Fruit fly (Drosophila melanogaster) whole organism, embryonic: ENCODE results near the gene cass.
A peak's percentile ranks its signal among the peaks of the same experiment; 100 is the strongest.

Experiments used
- Aef1 ChIP-seq: fragments of 200-800 bp; sonication (Bioruptor generic); IDR thresholded peaks from 3 replicates; pipeline ENCODE4 v1.3.6; 2022; ENCODE audit warnings: missing biosample characterization, missing genetic modification characterization
- Atf3 ChIP-seq: fragments of 200-800 bp; sonication (Bioruptor generic); optimal IDR thresholded peaks from 3 replicates; lab custom pipeline; 2016; ENCODE audit warnings: missing biosample characterization, missing genetic modification characterization
- B-H2 ChIP-seq: fragments of 200-800 bp; sonication (Bioruptor generic); optimal IDR thresholded peaks from 2 replicates; lab custom pipeline; 2018; ENCODE audit warnings: missing biosample characterization, mild to moderate bottlenecking, missing genetic modification characterization
- BEAF-32 ChIP-seq: fragments of 200-800 bp; sonication (Bioruptor generic); optimal IDR thresholded peaks from 3 replicates; lab custom pipeline; 2017; ENCODE audit warnings: missing biosample characterization, missing genetic modification characterization, mild to moderate bottlenecking, moderate library complexity, missing genetic modification reagents
- Bdp1 ChIP-seq: fragments of 200-800 bp; sonication (Bioruptor generic); optimal IDR thresholded peaks from 3 replicates; lab custom pipeline; 2016; ENCODE audit warnings: missing biosample characterization, missing genetic modification characterization
- Bteb2 ChIP-seq: fragments of 200-800 bp; sonication (Bioruptor generic); optimal IDR thresholded peaks from 2 replicates; lab custom pipeline; 2016; ENCODE audit warnings: missing biosample characterization, missing genetic modification characterization
- CG10366 ChIP-seq: fragments of 200-800 bp; sonication (Bioruptor generic); IDR thresholded peaks from 2 replicates; pipeline ENCODE4 v1.3.6; 2022; ENCODE audit warnings: missing biosample characterization, missing genetic modification characterization
- CG10462 ChIP-seq: fragments of 200-800 bp; sonication (Bioruptor generic); optimal IDR thresholded peaks from 2 replicates; lab custom pipeline; 2016; ENCODE audit warnings: missing biosample characterization, missing genetic modification characterization
- CG10565 ChIP-seq: fragments of 200-800 bp; sonication (Bioruptor generic); optimal IDR thresholded peaks from 3 replicates; lab custom pipeline; 2016; ENCODE audit warnings: missing biosample characterization, mild to moderate bottlenecking, missing genetic modification characterization
- CG11723 ChIP-seq: fragments of 200-800 bp; sonication (Bioruptor generic); optimal IDR thresholded peaks from 2 replicates; lab custom pipeline; 2017; ENCODE audit warnings: missing biosample characterization, mild to moderate bottlenecking, missing genetic modification characterization
- CG12104 ChIP-seq: fragments of 200-800 bp; sonication (Bioruptor generic); optimal IDR thresholded peaks from 3 replicates; lab custom pipeline; 2016; ENCODE audit warnings: missing biosample characterization, missing genetic modification characterization
- CG13424 ChIP-seq: fragments of 200-800 bp; sonication (Bioruptor generic); optimal IDR thresholded peaks from 2 replicates; lab custom pipeline; 2019; ENCODE audit warnings: missing biosample characterization, mild to moderate bottlenecking, missing genetic modification characterization, moderate library complexity
- CG14710 ChIP-seq: fragments of 200-800 bp; sonication (Bioruptor generic); optimal IDR thresholded peaks from 3 replicates; lab custom pipeline; 2019; ENCODE audit warnings: missing biosample characterization, mild to moderate bottlenecking, missing genetic modification characterization, moderate library complexity
- CG15601 ChIP-seq: fragments of 200-800 bp; sonication (Bioruptor generic); optimal IDR thresholded peaks from 3 replicates; lab custom pipeline; 2019; ENCODE audit warnings: missing biosample characterization, mild to moderate bottlenecking, missing genetic modification characterization, moderate library complexity
- CG17912 ChIP-seq: fragments of 200-800 bp; sonication (Bioruptor generic); optimal IDR thresholded peaks from 2 replicates; lab custom pipeline; 2018; ENCODE audit warnings: missing biosample characterization, mild to moderate bottlenecking, missing genetic modification characterization
- CG31365 ChIP-seq: fragments of 200-800 bp; sonication (Bioruptor generic); optimal IDR thresholded peaks from 2 replicates; lab custom pipeline; 2018; ENCODE audit warnings: missing biosample characterization, mild to moderate bottlenecking, missing genetic modification characterization
- CG3163 ChIP-seq: fragments of 200-800 bp; sonication (Bioruptor generic); optimal IDR thresholded peaks from 3 replicates; lab custom pipeline; 2016; ENCODE audit warnings: missing biosample characterization, missing genetic modification characterization
- CG4617 ChIP-seq: fragments of 200-800 bp; sonication (Bioruptor generic); optimal IDR thresholded peaks from 3 replicates; lab custom pipeline; 2016; ENCODE audit warnings: missing biosample characterization, missing genetic modification characterization, borderline replicate concordance
- CG4730 ChIP-seq: fragments of 200-800 bp; sonication (Bioruptor generic); IDR thresholded peaks from 2 replicates; pipeline ENCODE4 v1.3.6; 2022; ENCODE audit warnings: missing biosample characterization, missing genetic modification characterization
- CG5953 ChIP-seq: fragments of 200-800 bp; sonication (Bioruptor generic); IDR thresholded peaks from 2 replicates; pipeline ENCODE4 v1.3.6; 2022; ENCODE audit warnings: missing biosample characterization, missing genetic modification characterization
- CG6254 ChIP-seq: fragments of 200-800 bp; sonication (Bioruptor generic); optimal IDR thresholded peaks from 3 replicates; lab custom pipeline; 2017; ENCODE audit warnings: mild to moderate bottlenecking, missing biosample characterization, missing genetic modification reagents, missing genetic modification characterization
- CG6689 ChIP-seq: fragments of 200-800 bp; sonication (Bioruptor generic); IDR thresholded peaks from 2 replicates; pipeline ENCODE4 v1.3.6; 2022; ENCODE audit warnings: missing biosample characterization, missing genetic modification characterization
- CG7271 ChIP-seq: fragments of 200-800 bp; sonication (Bioruptor generic); optimal IDR thresholded peaks from 2 replicates; lab custom pipeline; 2018; ENCODE audit warnings: missing biosample characterization, mild to moderate bottlenecking, missing genetic modification characterization, moderate library complexity
- CG7372 ChIP-seq: fragments of 200-800 bp; sonication (Bioruptor generic); IDR thresholded peaks from 2 replicates; pipeline ENCODE4 v1.3.6; 2022; ENCODE audit warnings: missing biosample characterization, missing genetic modification characterization
- CG8924 ChIP-seq: fragments of 200-800 bp; optimal IDR thresholded peaks from 3 replicates; lab custom pipeline; 2019; ENCODE audit warnings: missing biosample characterization, mild to moderate bottlenecking, missing genetic modification characterization, moderate library complexity
- CG8944 ChIP-seq: fragments of 200-800 bp; sonication (Bioruptor generic); optimal IDR thresholded peaks from 3 replicates; lab custom pipeline; 2016; ENCODE audit warnings: missing biosample characterization, missing genetic modification characterization
- CG9727 ChIP-seq: fragments of 200-800 bp; sonication (Bioruptor generic); optimal IDR thresholded peaks from 3 replicates; lab custom pipeline; 2017; ENCODE audit warnings: missing biosample characterization, mild to moderate bottlenecking, missing genetic modification characterization
- CG9932 ChIP-seq: fragments of 200-800 bp; sonication (Bioruptor generic); IDR thresholded peaks from 2 replicates; pipeline ENCODE4 v1.3.6; 2022; ENCODE audit warnings: missing biosample characterization, missing genetic modification characterization
- Doc3 ChIP-seq: fragments of 200-800 bp; sonication (Bioruptor generic); IDR thresholded peaks from 3 replicates; pipeline ENCODE4 v1.3.6; 2022; ENCODE audit warnings: missing biosample characterization, missing genetic modification characterization; ENCODE audit not compliant: partially characterized antibody
- Gug ChIP-seq: fragments of 200-800 bp; sonication (Bioruptor generic); IDR thresholded peaks from 4 replicates; pipeline ENCODE4 v1.3.6; 2022; ENCODE audit warnings: missing biosample characterization, missing genetic modification characterization
- Hand ChIP-seq: fragments of 200-800 bp; sonication (Bioruptor generic); optimal IDR thresholded peaks from 2 replicates; lab custom pipeline; 2017; ENCODE audit warnings: mild to moderate bottlenecking, missing biosample characterization, missing genetic modification reagents, missing genetic modification characterization
- Hmr ChIP-seq: fragments of 200-800 bp; sonication (Bioruptor generic); optimal IDR thresholded peaks from 3 replicates; lab custom pipeline; 2017; ENCODE audit warnings: mild to moderate bottlenecking, missing biosample characterization, missing genetic modification reagents, missing genetic modification characterization
- MESR4 ChIP-seq: fragments of 200-800 bp; sonication (Bioruptor generic); optimal IDR thresholded peaks from 2 replicates; lab custom pipeline; 2018; ENCODE audit warnings: missing biosample characterization, mild to moderate bottlenecking, missing genetic modification characterization, moderate library complexity
- NK7.1 ChIP-seq: fragments of 200-800 bp; sonication (Bioruptor generic); optimal IDR thresholded peaks from 3 replicates; lab custom pipeline; 2016; ENCODE audit warnings: missing biosample characterization, missing genetic modification characterization
- Nf-YA ChIP-seq: fragments of 200-800 bp; sonication (Bioruptor generic); IDR thresholded peaks from 2 replicates; pipeline ENCODE4 v1.3.6; 2022; ENCODE audit warnings: missing biosample characterization, missing genetic modification characterization
- Optix ChIP-seq: fragments of 200-800 bp; sonication (Bioruptor generic); IDR thresholded peaks from 3 replicates; pipeline ENCODE4 v1.3.6; 2022; ENCODE audit warnings: missing biosample characterization, missing genetic modification characterization
- Stat92E ChIP-seq, 3 experiments: fragments of >200 bp in 2 of 3; fragments of 200-800 bp in 1 of 3; sonication (Bioruptor generic) in 1 of 3; optimal IDR thresholded peaks; 2 replicates each; lab custom pipeline; 2017 to 2019; ENCODE audit warnings: missing biosample characterization in 3 of 3, missing genetic modification characterization in 3 of 3, mild to moderate bottlenecking in 1 of 3, moderate library complexity in 1 of 3
- ac ChIP-seq: fragments of 200-800 bp; sonication (Bioruptor generic); optimal IDR thresholded peaks from 3 replicates; lab custom pipeline; 2017; ENCODE audit warnings: missing biosample characterization, mild to moderate bottlenecking, missing genetic modification characterization
- ems ChIP-seq: fragments of 200-800 bp; sonication (Bioruptor generic); optimal IDR thresholded peaks from 3 replicates; lab custom pipeline; 2016; ENCODE audit warnings: missing biosample characterization, missing genetic modification characterization
- esg ChIP-seq: fragments of 200-800 bp; sonication (Bioruptor generic); conservative IDR thresholded peaks from 2 replicates; pipeline ENCODE4 v1.3.6; 2022; ENCODE audit warnings: missing biosample characterization, missing genetic modification characterization
- eyg ChIP-seq: fragments of 200-800 bp; sonication (Bioruptor generic); optimal IDR thresholded peaks from 3 replicates; lab custom pipeline; 2016; ENCODE audit warnings: missing biosample characterization, missing genetic modification characterization
- lab ChIP-seq: fragments of 200-800 bp; sonication (Bioruptor generic); optimal IDR thresholded peaks from 3 replicates; lab custom pipeline; 2017; ENCODE audit warnings: missing biosample characterization, missing genetic modification characterization, mild to moderate bottlenecking, moderate library complexity, missing genetic modification reagents
- nau ChIP-seq: fragments of 200-800 bp; sonication (Bioruptor generic); optimal IDR thresholded peaks from 3 replicates; lab custom pipeline; 2017; ENCODE audit warnings: missing biosample characterization, mild to moderate bottlenecking, missing genetic modification characterization, missing genetic modification reagents
- pita ChIP-seq: fragments of 200-800 bp; sonication (Bioruptor generic); optimal IDR thresholded peaks from 2 replicates; lab custom pipeline; 2017; ENCODE audit warnings: missing biosample characterization, mild to moderate bottlenecking, missing genetic modification characterization
- slbo ChIP-seq: fragments of 200-800 bp; sonication (Bioruptor generic); IDR thresholded peaks from 2 replicates; pipeline ENCODE4 v1.3.6; 2022; ENCODE audit warnings: missing biosample characterization, missing genetic modification characterization
- sna ChIP-seq: fragments of 200-800 bp; sonication (Bioruptor generic); IDR thresholded peaks from 2 replicates; pipeline ENCODE4 v1.3.6; 2022; ENCODE audit warnings: missing biosample characterization, missing genetic modification characterization; ENCODE audit not compliant: partially characterized antibody
- tna ChIP-seq: fragments of 200-800 bp; sonication (Bioruptor generic); IDR thresholded peaks from 2 replicates; pipeline ENCODE4 v1.3.6; 2022; ENCODE audit warnings: missing biosample characterization, missing genetic modification characterization; ENCODE audit not compliant: partially characterized antibody
- unc-4 ChIP-seq: fragments of 200-800 bp; sonication (Bioruptor generic); IDR thresholded peaks from 2 replicates; pipeline ENCODE4 v1.3.6; 2022; ENCODE audit warnings: missing biosample characterization, missing genetic modification characterization; ENCODE audit not compliant: partially characterized antibody
- yki ChIP-seq: fragments of >200 bp; optimal IDR thresholded peaks from 3 replicates; lab custom pipeline; 2018
- zen ChIP-seq: fragments of 200-800 bp; sonication (Bioruptor generic); optimal IDR thresholded peaks from 3 replicates; lab custom pipeline; 2018; ENCODE audit warnings: missing biosample characterization, mild to moderate bottlenecking, missing genetic modification characterization, moderate library complexity

The cass gene

DNA sequence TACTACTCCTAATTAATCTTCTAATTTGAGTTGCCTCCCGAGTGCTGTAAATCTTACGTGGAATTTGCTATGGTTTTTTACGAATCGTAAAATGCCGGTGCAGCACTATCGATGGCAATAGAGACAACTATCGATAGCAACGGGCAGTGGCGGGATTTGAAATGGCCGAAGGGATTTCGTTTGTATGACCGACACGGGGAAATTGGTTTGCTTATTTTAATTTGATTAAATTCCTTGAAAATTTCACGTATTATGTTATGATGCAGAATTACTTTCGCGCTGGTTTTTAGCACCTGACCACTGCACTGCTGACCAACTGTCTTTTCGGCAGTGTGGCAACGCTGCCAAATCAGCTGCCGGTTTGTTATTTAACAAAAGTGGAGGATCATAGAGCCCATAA lies 6.5 kb upstream of the cass start, which contains the start of the genes GCS2beta and CG5131 (continued):
- TF ChIP-seq CG15601 (tag; lab: Kevin White, UChicago) (peak; percentile 71), CG10462 (GFP tag; lab: Kevin White, UChicago) (peak; percentile 89), lab (GFP tag; lab: Kevin White, UChicago) (peak; percentile 95), CG7372 (GFP tag; lab: Robert Waterston, UW) (peak; percentile 94), eyg (GFP tag; lab: Kevin White, UChicago) (peak; percentile 92), Bteb2 (GFP tag; lab: Kevin White, UChicago) (peak; percentile 95), Nf-YA (GFP tag; lab: Robert Waterston, UW) (peak; percentile 77), nau (GFP tag; lab: Kevin White, UChicago) (peak; percentile 85), CG31365 (tag; lab: Kevin White, UChicago) (peak; percentile 53), CG6254 (GFP tag; lab: Kevin White, UChicago) (peak; percentile 71), CG4617 (GFP tag; lab: Kevin White, UChicago) (peak; percentile 98), ac (GFP tag; lab: Kevin White, UChicago) (peak; percentile 48), sna (peak; percentile 92), yki (no peak), CG4730 (peak; percentile 91), B-H2 (GFP tag; lab: Kevin White, UChicago) (peak; percentile 80), CG9727 (GFP tag; lab: Kevin White, UChicago) (peak; percentile 91), Hmr (GFP tag; lab: Kevin White, UChicago) (peak; percentile 93), BEAF-32 (peak; percentile 95), esg (peak; percentile 94), CG6689 (peak; percentile 92), NK7.1 (GFP tag; lab: Kevin White, UChicago) (peak; percentile 84), CG12104 (GFP tag; lab: Kevin White, UChicago) (peak; percentile 88), CG5953 (GFP tag; lab: Robert Waterston, UW) (peak; percentile 80), Gug (GFP tag; lab: Robert Waterston, UW) (peak; percentile 97), CG8924 (peak; percentile 87), CG10366 (GFP tag; lab: Robert Waterston, UW) (peak; percentile 93), slbo (GFP tag; lab: Robert Waterston, UW) (peak; percentile 98), CG11723 (GFP tag; lab: Kevin White, UChicago) (peak; percentile 79), Hand (GFP tag; lab: Kevin White, UChicago) (peak; percentile 25), pita (GFP tag; lab: Kevin White, UChicago) (no peak), CG9932 (peak; percentile 98), MESR4 (GFP tag; lab: Kevin White, UChicago) (peak; percentile 60), CG7271 (tag; lab: Kevin White, UChicago) (peak; percentile 31), CG8944 (peak; percentile 97), Doc3 (GFP tag; lab: Robert Waterston, UW) (peak; percentile 94), Aef1 (peak; percentile 94), ems (GFP tag; lab: Kevin White, UChicago) (peak; percentile 93), Optix (peak; percentile 94), Stat92E (GFP tag; optimal IDR thresholded peaks at IDR 0.05; lab: Kevin White, UChicago) (peak in 1 of 3 experiments; percentile 2), unc-4 (GFP tag; lab: Robert Waterston, UW) (peak; percentile 88), zen (peak; percentile 86), CG13424 (tag; lab: Kevin White, UChicago) (peak; percentile 91), CG14710 (tag; lab: Kevin White, UChicago) (peak; percentile 89), CG17912 (peak; percentile 49), Bdp1 (GFP tag; lab: Kevin White, UChicago) (peak; percentile 90), CG10565 (peak; percentile 61), Atf3 (GFP tag; lab: Kevin White, UChicago) (peak; percentile 91), tna (peak; percentile 83), CG3163 (GFP tag; lab: Kevin White, UChicago) (peak; percentile 84)
